Worm (Caenorhabditis elegans) whole organism, mixed stage, embryonic: ENCODE results near the gene yju-2.

ENCODE experiments used
- M03D4.4 ChIP-seq: sonication (generic microtip); optimal IDR thresholded peaks from 2 replicates; lab custom pipeline; 2017; ENCODE audit warnings: mild to moderate bottlenecking, missing genetic modification characterization, missing compliant biosample characterization
- cnd-1 ChIP-seq: fragments of 200-800 bp; sonication (Bioruptor generic); optimal IDR thresholded peaks from 2 replicates; lab custom pipeline; 2018; ENCODE audit warnings: mild to moderate bottlenecking, missing genetic modification characterization, missing compliant biosample characterization
- flh-1 ChIP-seq: fragments of 200-800 bp; sonication (Bioruptor generic); optimal IDR thresholded peaks from 2 replicates; lab custom pipeline; 2018; ENCODE audit warnings: mild to moderate bottlenecking, missing genetic modification characterization, moderate library complexity, missing compliant biosample characterization
- lin-13 ChIP-seq: fragments of 150-350 bp; optimal IDR thresholded peaks from 2 replicates; lab custom pipeline; 2014; ENCODE audit warnings: missing biosample characterization, missing genetic modification characterization
- lsy-2 ChIP-seq: fragments of 150-350 bp; optimal IDR thresholded peaks from 2 replicates; lab custom pipeline; 2014; ENCODE audit warnings: missing biosample characterization, missing genetic modification characterization
- mab-5 ChIP-seq: fragments of 150-350 bp; optimal IDR thresholded peaks from 2 replicates; lab custom pipeline; 2014; ENCODE audit warnings: missing biosample characterization, missing genetic modification characterization
- mep-1 ChIP-seq: fragments of 150-350 bp; optimal IDR thresholded peaks from 2 replicates; lab custom pipeline; 2017; ENCODE audit warnings: missing biosample characterization, missing genetic modification reagents, missing genetic modification characterization, inconsistent platforms
- mls-2 ChIP-seq: sonication (generic microtip); optimal IDR thresholded peaks from 2 replicates; lab custom pipeline; 2016; ENCODE audit warnings: mild to moderate bottlenecking, missing genetic modification characterization, moderate library complexity, missing compliant biosample characterization
- nhr-12 ChIP-seq: fragments of 150-350 bp; optimal IDR thresholded peaks from 2 replicates; lab custom pipeline; 2014; ENCODE audit warnings: missing biosample characterization, missing genetic modification characterization
- tbx-8 ChIP-seq: fragments of 200-800 bp; sonication (Bioruptor generic); optimal IDR thresholded peaks from 2 replicates; lab custom pipeline; 2018; ENCODE audit warnings: mild to moderate bottlenecking, missing genetic modification characterization, moderate library complexity, missing compliant biosample characterization
- unc-39 ChIP-seq: fragments of 150-350 bp; optimal IDR thresholded peaks from 2 replicates; lab custom pipeline; 2014; ENCODE audit warnings: missing biosample characterization, missing genetic modification characterization
- unc-62 ChIP-seq: fragments of 150-350 bp; optimal IDR thresholded peaks from 2 replicates; lab custom pipeline; 2014; ENCODE audit warnings: missing biosample characterization, missing genetic modification reagents, missing genetic modification characterization

yju-2 gene

ce11 chrIII:7234148-7234547 is 50.0 kb downstream of the yju-2 start, which contains the start of gene ndus-8:
Gene ndus-8 (minus strand): TSS chrIII:7234202.
- no peak for TF ChIP-seq M03D4.4
- no peak for TF ChIP-seq mls-2 (tag; lab: Kevin White, UChicago)
- no peak for TF ChIP-seq tbx-8 (GFP tag; lab: Kevin White, UChicago)
- TF ChIP-seq nhr-12 (tag; lab: Kevin White, UChicago) = no peak
- TF ChIP-seq lsy-2 = peak; percentile 64
- TF ChIP-seq flh-1 (GFP tag; lab: Kevin White, UChicago) = no peak
- TF ChIP-seq unc-62 (GFP tag; lab: Kevin White, UChicago) = no peak
- TF ChIP-seq cnd-1 (tag; lab: Kevin White, UChicago) = no peak
- peak; percentile 56 for TF ChIP-seq lin-13 (tag; lab: Kevin White, UChicago)
- TF ChIP-seq mep-1 (tag; lab: Kevin White, UChicago) = peak; percentile 48
- TF ChIP-seq unc-39 = no peak
- no peak for TF ChIP-seq mab-5 (tag; lab: Kevin White, UChicago)
